Fruit fly (Drosophila melanogaster) whole organism, embryonic: ENCODE results near the gene CG6788.

Experiments used
- C15 ChIP-seq: fragments of 200-800 bp; sonication (Bioruptor generic); IDR thresholded peaks from 3 replicates; pipeline ENCODE4 v1.3.6; 2022; ENCODE audit warnings: missing biosample characterization, missing genetic modification characterization
- CG10147 ChIP-seq: fragments of 200-800 bp; sonication (Bioruptor generic); optimal IDR thresholded peaks from 2 replicates; lab custom pipeline; 2019; ENCODE audit warnings: missing biosample characterization, mild to moderate bottlenecking, missing genetic modification characterization, moderate library complexity
- CG10565 ChIP-seq: fragments of 200-800 bp; sonication (Bioruptor generic); optimal IDR thresholded peaks from 3 replicates; lab custom pipeline; 2016; ENCODE audit warnings: missing biosample characterization, mild to moderate bottlenecking, missing genetic modification characterization
- CG14441 ChIP-seq: fragments of 200-800 bp; sonication (Bioruptor generic); IDR thresholded peaks from 2 replicates; pipeline ENCODE4 v1.3.6; 2022; ENCODE audit warnings: missing biosample characterization, missing genetic modification characterization
- CG16815 ChIP-seq: fragments of 200-800 bp; sonication (Bioruptor generic); optimal IDR thresholded peaks from 3 replicates; lab custom pipeline; 2017; ENCODE audit warnings: missing biosample characterization, mild to moderate bottlenecking, missing genetic modification characterization
- CG17361 ChIP-seq: fragments of 200-800 bp; sonication (Bioruptor generic); IDR thresholded peaks from 3 replicates; pipeline ENCODE4 v1.3.6; 2022; ENCODE audit warnings: missing biosample characterization, missing genetic modification characterization
- CG17568 ChIP-seq: fragments of 200-800 bp; sonication (Bioruptor generic); optimal IDR thresholded peaks from 2 replicates; lab custom pipeline; 2018; ENCODE audit warnings: missing biosample characterization, mild to moderate bottlenecking, missing genetic modification characterization, moderate library complexity
- CG18011 ChIP-seq: fragments of 200-800 bp; sonication (Bioruptor generic); optimal IDR thresholded peaks from 2 replicates; lab custom pipeline; 2017; ENCODE audit warnings: missing biosample characterization, missing genetic modification characterization, mild to moderate bottlenecking, moderate library complexity, missing genotype
- CG18619 ChIP-seq: fragments of 200-800 bp; sonication (Bioruptor generic); optimal IDR thresholded peaks from 3 replicates; lab custom pipeline; 2017; ENCODE audit warnings: missing biosample characterization, mild to moderate bottlenecking, missing genetic modification characterization
- CG3726 ChIP-seq: fragments of 200-800 bp; sonication (Bioruptor generic); IDR thresholded peaks from 3 replicates; pipeline ENCODE4, ENCODE4 v1.3.6; 2022; ENCODE audit warnings: missing biosample characterization, missing genetic modification characterization
- CG4707 ChIP-seq: fragments of 200-800 bp; sonication (Bioruptor generic); optimal IDR thresholded peaks from 2 replicates; lab custom pipeline; 2018; ENCODE audit warnings: missing biosample characterization, mild to moderate bottlenecking, missing genetic modification characterization, moderate library complexity
- CG5245 ChIP-seq: fragments of 200-800 bp; sonication (Bioruptor generic); optimal IDR thresholded peaks from 3 replicates; lab custom pipeline; 2016; ENCODE audit warnings: missing biosample characterization, missing genetic modification characterization
- CG6175 ChIP-seq: fragments of 200-800 bp; sonication (Bioruptor generic); IDR thresholded peaks from 3 replicates; pipeline ENCODE4 v1.3.6; 2022; ENCODE audit warnings: missing biosample characterization, missing genetic modification characterization
- CG6254 ChIP-seq: fragments of 200-800 bp; sonication (Bioruptor generic); optimal IDR thresholded peaks from 3 replicates; lab custom pipeline; 2017; ENCODE audit warnings: mild to moderate bottlenecking, missing biosample characterization, missing genetic modification reagents, missing genetic modification characterization
- CG6813 ChIP-seq: fragments of 200-800 bp; sonication (Bioruptor generic); optimal IDR thresholded peaks from 2 replicates; lab custom pipeline; 2017; ENCODE audit warnings: missing biosample characterization, missing genetic modification characterization, mild to moderate bottlenecking, moderate library complexity, missing genetic modification reagents
- CG7786 ChIP-seq: fragments of 200-800 bp; sonication (Bioruptor generic); optimal IDR thresholded peaks from 2 replicates; lab custom pipeline; 2016; ENCODE audit warnings: missing biosample characterization, missing genetic modification characterization
- CG8388 ChIP-seq: fragments of 200-800 bp; sonication (Bioruptor generic); optimal IDR thresholded peaks from 2 replicates; lab custom pipeline; 2019; ENCODE audit warnings: missing biosample characterization, mild to moderate bottlenecking, missing genetic modification characterization, moderate library complexity
- CG8924 ChIP-seq: fragments of 200-800 bp; optimal IDR thresholded peaks from 3 replicates; lab custom pipeline; 2019; ENCODE audit warnings: missing biosample characterization, mild to moderate bottlenecking, missing genetic modification characterization, moderate library complexity
- CG9797 ChIP-seq: fragments of 200-800 bp; sonication (Bioruptor generic); optimal IDR thresholded peaks from 3 replicates; lab custom pipeline; 2018; ENCODE audit warnings: missing biosample characterization, mild to moderate bottlenecking, missing genetic modification characterization
- CG9817 ChIP-seq: fragments of 200-800 bp; sonication (Bioruptor generic); optimal IDR thresholded peaks from 2 replicates; lab custom pipeline; 2018; ENCODE audit warnings: missing biosample characterization, mild to moderate bottlenecking, missing genetic modification characterization, moderate library complexity
- CG9876 ChIP-seq: fragments of 200-800 bp; sonication (Bioruptor generic); optimal IDR thresholded peaks from 2 replicates; lab custom pipeline; 2016; ENCODE audit warnings: missing biosample characterization, missing genetic modification characterization
- Camta ChIP-seq: fragments of 200-800 bp; sonication (Bioruptor generic); optimal IDR thresholded peaks from 2 replicates; lab custom pipeline; 2016; ENCODE audit warnings: missing biosample characterization, missing genetic modification characterization
- Chrac-16 ChIP-seq: fragments of 200-800 bp; sonication (Bioruptor generic); optimal IDR thresholded peaks from 3 replicates; lab custom pipeline; 2016; ENCODE audit warnings: missing biosample characterization, missing genetic modification characterization
- Ets65A ChIP-seq: fragments of 200-800 bp; sonication (Bioruptor generic); peaks from one replicate; lab custom pipeline; 2016; ENCODE audit warnings: missing biosample characterization, missing genetic modification characterization
- Gsc ChIP-seq: fragments of 200-800 bp; sonication (Bioruptor generic); IDR thresholded peaks from 2 replicates; pipeline ENCODE4 v1.3.6; 2022; ENCODE audit warnings: missing biosample characterization, missing genetic modification characterization
- HmgZ ChIP-seq: fragments of 200-800 bp; sonication (Bioruptor generic); optimal IDR thresholded peaks from 2 replicates; lab custom pipeline; 2018; ENCODE audit warnings: missing biosample characterization, mild to moderate bottlenecking, missing genetic modification characterization
- Hr39 ChIP-seq: fragments of >200 bp; optimal IDR thresholded peaks from 2 replicates; lab custom pipeline; 2017
- Lhr ChIP-seq: fragments of 200-800 bp; sonication (Bioruptor generic); optimal IDR thresholded peaks from 3 replicates; lab custom pipeline; 2017; ENCODE audit warnings: mild to moderate bottlenecking, missing biosample characterization, missing genetic modification reagents, missing genetic modification characterization
- Meics ChIP-seq: fragments of 200-800 bp; sonication (Bioruptor generic); optimal IDR thresholded peaks from 2 replicates; lab custom pipeline; 2017; ENCODE audit warnings: missing biosample characterization, mild to moderate bottlenecking, missing genetic modification characterization
- Ssrp ChIP-seq: fragments of 200-800 bp; sonication (Bioruptor generic); optimal IDR thresholded peaks from 2 replicates; lab custom pipeline; 2018; ENCODE audit warnings: missing biosample characterization, mild to moderate bottlenecking, missing genetic modification characterization, moderate library complexity
- YL-1 ChIP-seq: fragments of 200-800 bp; sonication (Bioruptor generic); optimal IDR thresholded peaks from 3 replicates; lab custom pipeline; 2017; ENCODE audit warnings: missing biosample characterization, mild to moderate bottlenecking, missing genetic modification characterization
- bab2 ChIP-seq: fragments of 200-800 bp; sonication (Bioruptor generic); optimal IDR thresholded peaks from 2 replicates; lab custom pipeline; 2016; ENCODE audit warnings: missing biosample characterization, missing genetic modification characterization
- bsh ChIP-seq, 2 experiments: fragments of 200-800 bp; sonication (Bioruptor generic); optimal IDR thresholded peaks; 2 replicates each; lab custom pipeline; 2017 to 2018; ENCODE audit warnings: mild to moderate bottlenecking in 2 of 2, missing biosample characterization in 2 of 2, missing genetic modification characterization in 2 of 2, moderate library complexity in 1 of 2
- caup ChIP-seq: fragments of 200-800 bp; sonication (Bioruptor generic); optimal IDR thresholded peaks from 3 replicates; lab custom pipeline; 2017; ENCODE audit warnings: missing biosample characterization, mild to moderate bottlenecking, missing genetic modification characterization, moderate library complexity; ENCODE audit not compliant: severe bottlenecking
- chif ChIP-seq, 2 experiments: fragments of 200-800 bp; sonication (Bioruptor generic); optimal IDR thresholded peaks; 3 replicates each; lab custom pipeline; 2016; ENCODE audit warnings: missing biosample characterization in 2 of 2, missing genetic modification characterization in 2 of 2
- danr ChIP-seq: fragments of 200-800 bp; sonication (Bioruptor generic); IDR thresholded peaks from 2 replicates; pipeline ENCODE4 v1.3.6; 2022; ENCODE audit warnings: missing biosample characterization, missing genetic modification characterization
- dimm ChIP-seq: fragments of 200-800 bp; sonication (Bioruptor generic); IDR thresholded peaks from 2 replicates; pipeline ENCODE4 v1.3.6; 2022; ENCODE audit warnings: missing biosample characterization, missing genetic modification characterization
- en ChIP-seq: fragments of 200-800 bp; sonication (Bioruptor generic); optimal IDR thresholded peaks from 2 replicates; lab custom pipeline; 2016; ENCODE audit warnings: missing biosample characterization, missing genetic modification characterization
- exex ChIP-seq: fragments of 200-800 bp; sonication (Bioruptor generic); optimal IDR thresholded peaks from 4 replicates; lab custom pipeline; 2018; ENCODE audit warnings: missing biosample characterization, mild to moderate bottlenecking, missing genetic modification characterization, moderate library complexity
- fru ChIP-seq: fragments of >200 bp; optimal IDR thresholded peaks from 2 replicates; lab custom pipeline; 2017
- grau ChIP-seq: fragments of 200-800 bp; optimal IDR thresholded peaks from 3 replicates; lab custom pipeline; 2019; ENCODE audit warnings: missing biosample characterization, mild to moderate bottlenecking, missing genetic modification characterization, moderate library complexity
- lilli ChIP-seq: fragments of 200-800 bp; sonication (Bioruptor generic); optimal IDR thresholded peaks from 3 replicates; lab custom pipeline; 2016; ENCODE audit warnings: missing biosample characterization, missing genetic modification characterization
- p53 ChIP-seq: fragments of 200-800 bp; sonication (Bioruptor generic); optimal IDR thresholded peaks from 2 replicates; lab custom pipeline; 2016; ENCODE audit warnings: missing biosample characterization, missing genetic modification characterization
- pho ChIP-seq: fragments of 200-800 bp; sonication (Bioruptor generic); optimal IDR thresholded peaks from 2 replicates; lab custom pipeline; 2016; ENCODE audit warnings: missing biosample characterization, missing genetic modification characterization
- phol ChIP-seq: fragments of 200-800 bp; sonication (Bioruptor generic); optimal IDR thresholded peaks from 3 replicates; lab custom pipeline; 2018; ENCODE audit warnings: missing biosample characterization, mild to moderate bottlenecking, missing genetic modification characterization, moderate library complexity
- pnt ChIP-seq: fragments of 200-800 bp; sonication (Bioruptor generic); optimal IDR thresholded peaks from 3 replicates; lab custom pipeline; 2016; ENCODE audit warnings: missing biosample characterization, missing genetic modification characterization
- so ChIP-seq: fragments of 200-800 bp; sonication (Bioruptor generic); IDR thresholded peaks from 3 replicates; pipeline ENCODE4 v1.3.6; 2022; ENCODE audit warnings: missing biosample characterization, missing genetic modification characterization
- tap ChIP-seq: fragments of 200-800 bp; optimal IDR thresholded peaks from 3 replicates; lab custom pipeline; 2019; ENCODE audit warnings: missing biosample characterization, mild to moderate bottlenecking, missing genetic modification characterization, moderate library complexity
- toy ChIP-seq: fragments of 200-800 bp; sonication (Bioruptor generic); IDR thresholded peaks from 2 replicates; pipeline ENCODE4 v1.3.6; 2022; ENCODE audit warnings: missing biosample characterization, missing genetic modification characterization
- vvl ChIP-seq: fragments of 200-800 bp; sonication (Bioruptor generic); IDR thresholded peaks from 2 replicates; pipeline ENCODE4 v1.3.6; 2022; ENCODE audit warnings: missing biosample characterization, missing genetic modification characterization
- yki ChIP-seq: fragments of >200 bp; optimal IDR thresholded peaks from 3 replicates; lab custom pipeline; 2018

CG6788 gene

dm6 chrX:17880269-17880889 lies 7.6 kb upstream of the CG6788 start (continued):
- TF ChIP-seq phol (tag; lab: Kevin White, UChicago) (peak; percentile 88), CG6175 (GFP tag; lab: Robert Waterston, UW) (peak; percentile 93), Lhr (GFP tag; lab: Kevin White, UChicago) (peak; percentile 77), CG6813 (peak; percentile 88), CG9797 (GFP tag; lab: Kevin White, UChicago) (no peak), CG8924 (peak; percentile 92), CG5245 (peak; percentile 85), Camta (GFP tag; lab: Kevin White, UChicago) (peak; percentile 92), caup (GFP tag; lab: Kevin White, UChicago) (peak; percentile 91), CG17568 (GFP tag; lab: Kevin White, UChicago) (peak; percentile 91), yki (lab: Kevin White, UChicago) (no peak), lilli (GFP tag; lab: Kevin White, UChicago) (peak; percentile 98), chif (GFP tag; optimal IDR thresholded peaks at IDR 0.05; lab: Kevin White, UChicago) (peak; percentile 93), p53 (GFP tag; lab: Kevin White, UChicago) (peak; percentile 78), CG17361 (peak; percentile 95), bsh (GFP tag; optimal IDR thresholded peaks at IDR 0.05; lab: Kevin White, UChicago) (peak; percentile 56 to 97), CG6254 (GFP tag; lab: Kevin White, UChicago) (peak; percentile 82), Ets65A (peak; percentile 99), CG18011 (GFP tag; lab: Kevin White, UChicago) (peak; percentile 82), CG16815 (GFP tag; lab: Kevin White, UChicago) (peak; percentile 92), Hr39 (no peak), fru (lab: Kevin White, UChicago) (no peak), so (GFP tag; lab: Robert Waterston, UW) (peak; percentile 95), HmgZ (peak; percentile 97), danr (GFP tag; lab: Robert Waterston, UW) (peak; percentile 91), dimm (GFP tag; lab: Robert Waterston, UW) (peak; percentile 87), exex (tag; lab: Kevin White, UChicago) (peak; percentile 78), vvl (GFP tag; lab: Robert Waterston, UW) (peak; percentile 98), CG8388 (GFP tag; lab: Kevin White, UChicago) (peak; percentile 92), tap (peak; percentile 90), CG18619 (GFP tag; lab: Kevin White, UChicago) (peak; percentile 93), pnt (GFP tag; lab: Kevin White, UChicago) (peak; percentile 95), en (GFP tag; lab: Kevin White, UChicago) (peak; percentile 88), CG10565 (GFP tag; lab: Kevin White, UChicago) (peak; percentile 14), toy (GFP tag; lab: Robert Waterston, UW) (peak; percentile 91), CG4707 (GFP tag; lab: Kevin White, UChicago) (peak; percentile 90), CG7786 (GFP tag; lab: Kevin White, UChicago) (peak; percentile 92), bab2 (GFP tag; lab: Kevin White, UChicago) (peak; percentile 96), CG14441 (GFP tag; lab: Robert Waterston, UW) (peak; percentile 97), CG9876 (GFP tag; lab: Kevin White, UChicago) (peak; percentile 86), CG10147 (GFP tag; lab: Kevin White, UChicago) (peak; percentile 89), pho (GFP tag; lab: Kevin White, UChicago) (peak; percentile 96), Ssrp (tag; lab: Kevin White, UChicago) (peak; percentile 92), Meics (GFP tag; lab: Kevin White, UChicago) (peak; percentile 92), C15 (peak; percentile 90), YL-1 (GFP tag; lab: Kevin White, UChicago) (peak; percentile 78), grau (tag; lab: Kevin White, UChicago) (peak; percentile 99), Gsc (GFP tag; lab: Robert Waterston, UW) (peak; percentile 86), CG9817 (tag; lab: Kevin White, UChicago) (peak; percentile 98), CG3726 (peak; percentile 91), Chrac-16 (GFP tag; lab: Kevin White, UChicago) (peak; percentile 96)
